Worm (Caenorhabditis elegans) whole organism, L4 larva: ENCODE results near the gene col-14.

Source experiments
- F26F4.8 ChIP-seq: fragments of 200-800 bp; sonication (Bioruptor generic); conservative IDR thresholded peaks from 2 replicates; pipeline ENCODE4 v1.3.6; 2022; ENCODE audit warnings: missing genetic modification characterization, missing compliant biosample characterization
- F37D6.2 ChIP-seq: sonication (generic microtip); optimal IDR thresholded peaks from 2 replicates; lab custom pipeline; 2016; ENCODE audit warnings: mild to moderate bottlenecking, missing genetic modification characterization, missing compliant biosample characterization
- F49E8.2 ChIP-seq: sonication (generic microtip); optimal IDR thresholded peaks from 2 replicates; lab custom pipeline; 2016; ENCODE audit warnings: missing compliant biosample characterization, mild to moderate bottlenecking, missing genetic modification characterization, borderline replicate concordance
- R02D3.7 ChIP-seq: fragments of 150-350 bp; sonication (generic microtip); optimal IDR thresholded peaks from 3 replicates; lab custom pipeline; 2014; ENCODE audit warnings: missing biosample characterization, missing genetic modification characterization
- T20F7.1 ChIP-seq: fragments of 200-800 bp; sonication (Bioruptor generic); optimal IDR thresholded peaks from 2 replicates; lab custom pipeline; 2018; ENCODE audit warnings: mild to moderate bottlenecking, missing genetic modification characterization, missing compliant biosample characterization
- Y48G9A.11 ChIP-seq: fragments of 200-800 bp; sonication (Bioruptor generic); IDR thresholded peaks from 2 replicates; pipeline ENCODE4 v1.3.6; 2022; ENCODE audit warnings: missing genetic modification reagents, missing genetic modification characterization, missing compliant biosample characterization
- ZK546.5 ChIP-seq, 2 experiments: sonication (generic microtip); optimal IDR thresholded peaks; 2 replicates each; lab custom pipeline; 2017; ENCODE audit warnings: missing biosample characterization in 2 of 2, missing genetic modification characterization in 2 of 2
- aha-1 ChIP-seq: fragments of 150-350 bp; peaks from one replicate; lab custom pipeline; 2014; ENCODE audit warnings: missing biosample characterization, missing genetic modification characterization
- ama-1 ChIP-seq: fragments of 150-350 bp; optimal IDR thresholded peaks from 2 replicates; lab custom pipeline; 2014; ENCODE audit warnings: inconsistent platforms, mixed read lengths
- arid-1 ChIP-seq: fragments of 200-800 bp; sonication (Bioruptor generic); conservative IDR thresholded peaks from 2 replicates; pipeline ENCODE4 v1.3.6; 2022; ENCODE audit warnings: missing genetic modification reagents, missing genetic modification characterization, missing compliant biosample characterization
- ceh-28 ChIP-seq: fragments of 150-350 bp; optimal IDR thresholded peaks from 2 replicates; lab custom pipeline; 2014; ENCODE audit warnings: missing biosample characterization, missing genetic modification reagents, missing genetic modification characterization
- ceh-32 ChIP-seq: sonication (generic microtip); optimal IDR thresholded peaks from 2 replicates; lab custom pipeline; 2016; ENCODE audit warnings: mild to moderate bottlenecking, missing genetic modification characterization, missing compliant biosample characterization; ENCODE audit not compliant: poor library complexity
- ceh-82 ChIP-seq: sonication (generic microtip); optimal IDR thresholded peaks from 2 replicates; lab custom pipeline; 2017; ENCODE audit warnings: missing biosample characterization, missing genetic modification characterization
- daf-16 ChIP-seq, 3 experiments: sonication (generic microtip); optimal IDR thresholded peaks; 2 replicates each; lab custom pipeline; 2016 to 2017; ENCODE audit warnings: missing genetic modification characterization in 3 of 3, missing genetic modification reagents in 3 of 3, mild to moderate bottlenecking in 2 of 3, missing compliant biosample characterization in 2 of 3, missing biosample characterization in 1 of 3, moderate library complexity in 1 of 3
- daf-8 ChIP-seq: fragments of 200-800 bp; sonication (Bioruptor generic); IDR thresholded peaks from 2 replicates; pipeline ENCODE4 v1.3.6; 2022; ENCODE audit warnings: missing genetic modification characterization, missing compliant biosample characterization
- dmd-6 ChIP-seq: fragments of 200-800 bp; sonication (Bioruptor generic); IDR thresholded peaks from 2 replicates; pipeline ENCODE4 v1.3.6; 2022; ENCODE audit warnings: missing genetic modification reagents, missing genetic modification characterization, missing compliant biosample characterization
- dmd-9 ChIP-seq: fragments of 200-800 bp; sonication (Bioruptor generic); IDR thresholded peaks from 2 replicates; pipeline ENCODE4 v1.3.6; 2022; ENCODE audit warnings: missing genetic modification reagents, missing genetic modification characterization, missing compliant biosample characterization
- duxl-1 ChIP-seq: sonication (generic microtip); optimal IDR thresholded peaks from 2 replicates; lab custom pipeline; 2016; ENCODE audit warnings: mild to moderate bottlenecking, missing genetic modification characterization, moderate library complexity, missing compliant biosample characterization; ENCODE audit not compliant: poor library complexity
- dve-1 ChIP-seq: sonication (generic microtip); optimal IDR thresholded peaks from 2 replicates; lab custom pipeline; 2017; ENCODE audit warnings: antibody characterized with exemption, mild to moderate bottlenecking, missing genetic modification characterization, missing compliant biosample characterization; ENCODE audit not compliant: insufficient read depth
- hif-1 ChIP-seq, 2 experiments: sonication (generic microtip); optimal IDR thresholded peaks; 2 replicates each; lab custom pipeline; 2016 to 2017; ENCODE audit warnings: missing compliant biosample characterization in 2 of 2, missing genetic modification characterization in 2 of 2, missing genetic modification reagents in 2 of 2, missing genotype in 2 of 2, mild to moderate bottlenecking in 1 of 2
- hlh-11 ChIP-seq: fragments of 200-800 bp; sonication (Bioruptor generic); optimal IDR thresholded peaks from 2 replicates; lab custom pipeline; 2018; ENCODE audit warnings: mild to moderate bottlenecking, missing genetic modification characterization, missing compliant biosample characterization
- lim-7 ChIP-seq: fragments of 200-800 bp; sonication (Bioruptor generic); IDR thresholded peaks from 2 replicates; pipeline ENCODE4 v1.3.6; 2022; ENCODE audit warnings: missing genetic modification characterization, missing compliant biosample characterization
- lin-13 ChIP-seq: fragments of 150-350 bp; optimal IDR thresholded peaks from 2 replicates; lab custom pipeline; 2014; ENCODE audit warnings: missing biosample characterization, missing genetic modification reagents, missing genetic modification characterization
- lin-39 ChIP-seq: fragments of 150-350 bp; optimal IDR thresholded peaks from 2 replicates; lab custom pipeline; 2014; ENCODE audit warnings: missing biosample characterization, missing genetic modification reagents, missing genetic modification characterization
- lsy-2 ChIP-seq, 2 experiments: fragments of 150-350 bp in 1 of 2; sonication (generic microtip) in 1 of 2; optimal IDR thresholded peaks; 2 replicates each; lab custom pipeline; 2014 to 2017; ENCODE audit warnings: missing biosample characterization in 2 of 2, missing genetic modification characterization in 2 of 2
- madf-5 ChIP-seq, 2 experiments: fragments of 200-800 bp; sonication (Bioruptor generic); IDR thresholded peaks; 2 replicates each; pipeline ENCODE4 v1.3.6; 2022; ENCODE audit warnings: missing compliant biosample characterization in 2 of 2, missing genetic modification characterization in 2 of 2
- madf-9 ChIP-seq: fragments of 200-800 bp; sonication (Bioruptor generic); conservative IDR thresholded peaks from 2 replicates; pipeline ENCODE4 v1.3.6; 2022; ENCODE audit warnings: missing genetic modification reagents, missing genetic modification characterization, missing compliant biosample characterization
- mdl-1 ChIP-seq, 2 experiments: fragments of 150-350 bp in 1 of 2; sonication (generic microtip) in 1 of 2; optimal IDR thresholded peaks; 2 replicates each; lab custom pipeline; 2014 to 2017; ENCODE audit warnings: missing biosample characterization in 2 of 2, missing genetic modification characterization in 2 of 2
- mxl-3 ChIP-seq: fragments of 200-800 bp; sonication (Bioruptor generic); optimal IDR thresholded peaks from 2 replicates; lab custom pipeline; 2018; ENCODE audit warnings: mild to moderate bottlenecking, missing genetic modification characterization, missing compliant biosample characterization
- nhr-102 ChIP-seq: sonication (generic microtip); optimal IDR thresholded peaks from 2 replicates; lab custom pipeline; 2016; ENCODE audit warnings: mild to moderate bottlenecking, missing genetic modification characterization, moderate library complexity, missing compliant biosample characterization
- nhr-11 ChIP-seq: fragments of 150-350 bp; optimal IDR thresholded peaks from 2 replicates; lab custom pipeline; 2014; ENCODE audit warnings: missing biosample characterization, missing genetic modification characterization
- nhr-111 ChIP-seq: fragments of 200-800 bp; sonication (Bioruptor generic); optimal IDR thresholded peaks from 2 replicates; lab custom pipeline; 2018; ENCODE audit warnings: mild to moderate bottlenecking, missing genetic modification characterization, missing compliant biosample characterization
- nhr-28 ChIP-seq: fragments of 150-350 bp; optimal IDR thresholded peaks from 2 replicates; lab custom pipeline; 2014; ENCODE audit warnings: missing biosample characterization, missing genetic modification characterization
- nhr-42 ChIP-seq: fragments of 200-800 bp; sonication (Bioruptor generic); IDR thresholded peaks from 2 replicates; pipeline ENCODE4 v1.3.6; 2022; ENCODE audit warnings: missing genetic modification characterization, missing compliant biosample characterization
- nhr-77 ChIP-seq: fragments of 150-350 bp; optimal IDR thresholded peaks from 2 replicates; lab custom pipeline; 2014; ENCODE audit warnings: missing biosample characterization, missing genetic modification characterization
- pqm-1 ChIP-seq: sonication (generic microtip); optimal IDR thresholded peaks from 2 replicates; lab custom pipeline; 2017; ENCODE audit warnings: missing biosample characterization, missing genetic modification characterization
- rbr-2 ChIP-seq: sonication (generic microtip); optimal IDR thresholded peaks from 2 replicates; lab custom pipeline; 2016; ENCODE audit warnings: missing genotype, missing genetic modification characterization, missing compliant biosample characterization
- saeg-2 ChIP-seq: fragments of 200-800 bp; sonication (Bioruptor generic); IDR thresholded peaks from 2 replicates; pipeline ENCODE4 v1.3.6; 2022; ENCODE audit warnings: missing genetic modification reagents, missing genetic modification characterization, missing compliant biosample characterization
- snpc-1.2 ChIP-seq: fragments of 200-800 bp; sonication (Bioruptor generic); IDR thresholded peaks from 2 replicates; pipeline ENCODE4 v1.3.6; 2022; ENCODE audit warnings: missing genetic modification reagents, missing genetic modification characterization, missing compliant biosample characterization
- snpc-4 ChIP-seq: fragments of 150-350 bp; optimal IDR thresholded peaks from 2 replicates; lab custom pipeline; 2014; ENCODE audit warnings: missing biosample characterization, missing genetic modification characterization
- tag-97 ChIP-seq: fragments of 200-800 bp; sonication (Bioruptor generic); IDR thresholded peaks from 2 replicates; pipeline ENCODE4 v1.3.6; 2022; ENCODE audit warnings: missing genetic modification characterization, missing compliant biosample characterization
- unc-130 ChIP-seq: sonication (generic microtip); optimal IDR thresholded peaks from 2 replicates; lab custom pipeline; 2016; ENCODE audit warnings: missing genetic modification reagents, missing genetic modification characterization, missing compliant biosample characterization
- vab-7 ChIP-seq: fragments of 200-800 bp; sonication (Bioruptor generic); IDR thresholded peaks from 2 replicates; pipeline ENCODE4 v1.3.6; 2022; ENCODE audit warnings: missing genetic modification reagents, missing genetic modification characterization, missing compliant biosample characterization
- zip-11 ChIP-seq: fragments of 200-800 bp; sonication (Bioruptor generic); IDR thresholded peaks from 2 replicates; pipeline ENCODE4 v1.3.6; 2022; ENCODE audit warnings: missing genetic modification characterization, missing compliant biosample characterization

col-14 gene

ce11 chrIV:7791821-7792446, 38.7 kb downstream of the col-14 start, which contains the start of gene C33H5.13:
Gene C33H5.13 (minus strand): TSS chrIV:7792263.
- no peak for TF ChIP-seq lin-13 (GFP tag; lab: Kevin White, UChicago)
- peak; percentile 90 for TF ChIP-seq pqm-1 (tag; lab: Kevin White, UChicago)
- peak; percentile 43 for TF ChIP-seq nhr-77 (tag; lab: Kevin White, UChicago)
- peak; percentile 8; the same call in 1 of the 2 replicates for TF ChIP-seq dmd-6 (GFP tag; lab: Robert Waterston, UW)
- TF ChIP-seq duxl-1 (tag; lab: Kevin White, UChicago) = no peak
- peak; percentile 50 for TF ChIP-seq dve-1 (tag; lab: Kevin White, UChicago)
- TF ChIP-seq daf-16 (GFP tag; optimal IDR thresholded peaks at IDR 0.05; lab: Kevin White, UChicago) = no peak
- peak; percentile 44 for TF ChIP-seq daf-16 (tag; optimal IDR thresholded peaks at IDR 0.05; lab: Kevin White, UChicago)
- TF ChIP-seq aha-1 (tag; lab: Kevin White, UChicago) = peak; percentile 71
- peak; percentile 18 for TF ChIP-seq T20F7.1 (GFP tag; lab: Kevin White, UChicago)
- no peak for TF ChIP-seq vab-7 (GFP tag; lab: Robert Waterston, UW)
- peak; percentile 61 for TF ChIP-seq hlh-11 (tag; lab: Kevin White, UChicago)
- peak; percentile 49 for TF ChIP-seq nhr-28 (tag; lab: Kevin White, UChicago)
- TF ChIP-seq lsy-2 (tag; optimal IDR thresholded peaks at IDR 0.05; lab: Kevin White, UChicago) = peak in 1 of 2 experiments; percentile 18

- TF ChIP-seq F26F4.8 (GFP tag; lab: Robert Waterston, UW) (no peak), snpc-4 (no peak), arid-1 (GFP tag; lab: Robert Waterston, UW) (no peak), T20F7.1 (GFP tag; lab: Kevin White, UChicago) (no peak), mxl-3 (GFP tag; lab: Kevin White, UChicago) (no peak), nhr-111 (GFP tag; lab: Kevin White, UChicago) (no peak), ceh-82 (tag; lab: Kevin White, UChicago) (no peak), hlh-11 (tag; lab: Kevin White, UChicago) (no peak), ceh-28 (no peak), hif-1 (tag; optimal IDR thresholded peaks at IDR 0.05; lab: Kevin White, UChicago) (no peak), ceh-32 (tag; lab: Kevin White, UChicago) (no peak), F49E8.2 (no peak), R02D3.7 (tag; lab: Kevin White, UChicago) (no peak)
Observed at ce11 chrIV:7794709-7795108, 41.5 kb downstream of the col-14 start, which contains the start of gene ntp-1. Gene ntp-1 (minus strand): TSS chrIV:7794809.

ce11 chrIV:7796432-7797113, 43.4 kb downstream of the col-14 start, which contains the start of gene sgo-1:
Gene sgo-1 (minus strand): TSS chrIV:7796482.
- TF ChIP-seq hif-1 (tag; optimal IDR thresholded peaks at IDR 0.05; lab: Kevin White, UChicago) (no peak), rbr-2 (no peak), ama-1 (lab: Kevin White, UChicago) (no peak), saeg-2 (GFP tag; lab: Robert Waterston, UW) (no peak), arid-1 (GFP tag; lab: Robert Waterston, UW) (0 out of 2 replicates have a peak, but pooled peaks have one; percentile 51), mdl-1 (tag; optimal IDR thresholded peaks at IDR 0.05; lab: Kevin White, UChicago) (no peak), daf-8 (GFP tag; lab: Robert Waterston, UW) (no peak), ZK546.5 (tag; optimal IDR thresholded peaks at IDR 0.05; lab: Kevin White, UChicago) (no peak), Y48G9A.11 (GFP tag; lab: Robert Waterston, UW) (peak; percentile 87), snpc-1.2 (GFP tag; lab: Robert Waterston, UW) (peak; percentile 87), madf-5 (GFP tag; IDR thresholded peaks at IDR 0.05; lab: Robert Waterston, UW) (no peak), lsy-2 (tag; optimal IDR thresholded peaks at IDR 0.05; lab: Kevin White, UChicago) (no peak), lin-39 (tag; lab: Kevin White, UChicago) (no peak), lin-13 (GFP tag; lab: Kevin White, UChicago) (no peak), nhr-42 (GFP tag; lab: Robert Waterston, UW) (no peak), tag-97 (GFP tag; lab: Robert Waterston, UW) (no peak), F37D6.2 (no peak), unc-130 (GFP tag; lab: Kevin White, UChicago) (peak; percentile 83), madf-9 (GFP tag; lab: Robert Waterston, UW) (no peak), lim-7 (GFP tag; lab: Robert Waterston, UW) (no peak), nhr-102 (tag; lab: Kevin White, UChicago) (no peak), nhr-11 (tag; lab: Kevin White, UChicago) (no peak), zip-11 (GFP tag; lab: Robert Waterston, UW) (no peak), dmd-9 (GFP tag; lab: Robert Waterston, UW) (no peak), F49E8.2 (peak; percentile 91)
